Fruit fly (Drosophila melanogaster): Measurements from ENCODE around the gene Ravus.

dm6 chr3R:13231184-13231583 is 32.7 kb downstream of the Ravus start:
- no peak for TF ChIP-seq CG15710 (tag; optimal IDR thresholded peaks at IDR 0.05)
- no peak for TF ChIP-seq rn (GFP tag; IDR thresholded peaks at IDR 0.05)
- no peak for TF ChIP-seq CG8301 (tag; optimal IDR thresholded peaks at IDR 0.05)
- TF ChIP-seq Snoo (tag; optimal IDR thresholded peaks at IDR 0.05), result no peak
- TF ChIP-seq Ets98B (GFP tag; IDR thresholded peaks at IDR 0.05), result no peak
- TF ChIP-seq CG8159 (tag; optimal IDR thresholded peaks at IDR 0.05), result no peak
